Worm (Caenorhabditis elegans): ENCODE data around the gene Y46G5A.8.

- no peak for TF ChIP-seq ztf-23 (GFP tag; IDR thresholded peaks at IDR 0.05)
- no peak for TF ChIP-seq flt-1 (GFP tag; IDR thresholded peaks at IDR 0.05)
- TF ChIP-seq ref-1 (GFP tag; conservative IDR thresholded peaks at IDR 0.05): no peak
- TF ChIP-seq cog-1 (tag; optimal IDR thresholded peaks at IDR 0.05): no peak
- no peak for TF ChIP-seq med-1 (GFP tag; optimal IDR thresholded peaks at IDR 0.05; ENCODE audit: insufficient read depth)
Measured at ce11 chrII:12785391-12785790, 29.3 kb downstream of the Y46G5A.8 start, which contains the start of gene Y46G5A.15.

Data from whole organism, midembryonic.